Fruit fly (Drosophila melanogaster) whole organism, prepupa: ENCODE results near the gene CG3117.
A peak's percentile ranks its signal among the peaks of the same experiment; 100 is the strongest.

Source experiments
- Blimp-1 ChIP-seq: fragments of 200-800 bp; sonication (Bioruptor generic); optimal IDR thresholded peaks from 3 replicates; lab custom pipeline; 2017; ENCODE audit warnings: missing biosample characterization, missing genetic modification characterization, mild to moderate bottlenecking, moderate library complexity, missing genetic modification reagents
- CG1621 ChIP-seq: fragments of 200-800 bp; sonication (Bioruptor generic); optimal IDR thresholded peaks from 3 replicates; lab custom pipeline; 2018; ENCODE audit warnings: missing biosample characterization, mild to moderate bottlenecking, missing genetic modification characterization
- CG16779 ChIP-seq: fragments of 200-800 bp; sonication (Bioruptor generic); optimal IDR thresholded peaks from 3 replicates; lab custom pipeline; 2017; ENCODE audit warnings: missing biosample characterization, mild to moderate bottlenecking, missing genetic modification characterization
- CG34406 ChIP-seq: fragments of 200-800 bp; sonication (Bioruptor generic); optimal IDR thresholded peaks from 3 replicates; lab custom pipeline; 2016; ENCODE audit warnings: missing biosample characterization, missing genetic modification characterization
- CG3919 ChIP-seq: fragments of 200-800 bp; sonication (Bioruptor generic); optimal IDR thresholded peaks from 3 replicates; lab custom pipeline; 2016; ENCODE audit warnings: missing biosample characterization, missing genetic modification characterization
- CG6163 ChIP-seq: fragments of 200-800 bp; sonication (Bioruptor generic); IDR thresholded peaks from 3 replicates; pipeline ENCODE4 v1.3.6; 2022; ENCODE audit warnings: missing biosample characterization, missing genetic modification characterization
- CG6276 ChIP-seq: fragments of 200-800 bp; sonication (Bioruptor generic); optimal IDR thresholded peaks from 2 replicates; lab custom pipeline; 2017; ENCODE audit warnings: missing biosample characterization, mild to moderate bottlenecking, missing genetic modification characterization
- CG6808 ChIP-seq: fragments of 200-800 bp; sonication (Bioruptor generic); optimal IDR thresholded peaks from 3 replicates; lab custom pipeline; 2017; ENCODE audit warnings: missing biosample characterization, missing genetic modification characterization, mild to moderate bottlenecking, moderate library complexity, missing genetic modification reagents
- CG7368 ChIP-seq: fragments of 200-800 bp; sonication (Bioruptor generic); optimal IDR thresholded peaks from 3 replicates; lab custom pipeline; 2016; ENCODE audit warnings: missing biosample characterization, missing genetic modification characterization
- CG8632 ChIP-seq: fragments of 200-800 bp; sonication (Bioruptor generic); optimal IDR thresholded peaks from 3 replicates; lab custom pipeline; 2016; ENCODE audit warnings: missing biosample characterization, missing genetic modification characterization
- Eip75B ChIP-seq: fragments of 200-800 bp; sonication (Bioruptor generic); optimal IDR thresholded peaks from 3 replicates; lab custom pipeline; 2016; ENCODE audit warnings: missing biosample characterization, missing genetic modification characterization
- Eip78C ChIP-seq: fragments of 200-800 bp; sonication (Bioruptor generic); peaks from one replicate; lab custom pipeline; 2016; ENCODE audit warnings: missing biosample characterization, missing genetic modification characterization
- Ets96B ChIP-seq: fragments of 200-800 bp; optimal IDR thresholded peaks from 2 replicates; lab custom pipeline; 2019; ENCODE audit warnings: missing biosample characterization, mild to moderate bottlenecking, missing genetic modification characterization, moderate library complexity
- Gug ChIP-seq: fragments of 200-800 bp; sonication (Bioruptor generic); IDR thresholded peaks from 2 replicates; pipeline ENCODE4 v1.3.6; 2022; ENCODE audit warnings: missing biosample characterization, missing genetic modification characterization
- Hr38 ChIP-seq: sonication (Bioruptor generic); optimal IDR thresholded peaks from 2 replicates; lab custom pipeline; 2016; ENCODE audit warnings: missing biosample characterization, missing genetic modification characterization
- Hr39 ChIP-seq: fragments of 200-800 bp; sonication (Bioruptor generic); optimal IDR thresholded peaks from 2 replicates; lab custom pipeline; 2016; ENCODE audit warnings: missing biosample characterization, missing genetic modification characterization
- Hr4 ChIP-seq: fragments of 200-800 bp; sonication (Bioruptor generic); optimal IDR thresholded peaks from 3 replicates; lab custom pipeline; 2016; ENCODE audit warnings: missing biosample characterization, missing genetic modification characterization
- Lpt ChIP-seq: fragments of 200-800 bp; sonication (Bioruptor generic); optimal IDR thresholded peaks from 3 replicates; lab custom pipeline; 2016; ENCODE audit warnings: missing biosample characterization, missing genetic modification characterization
- Met ChIP-seq: fragments of 200-800 bp; sonication (Bioruptor generic); optimal IDR thresholded peaks from 3 replicates; lab custom pipeline; 2016; ENCODE audit warnings: missing biosample characterization, missing genetic modification characterization
- Sox102F ChIP-seq: fragments of 200-800 bp; sonication (Bioruptor generic); optimal IDR thresholded peaks from 2 replicates; lab custom pipeline; 2016; ENCODE audit warnings: missing biosample characterization, mild to moderate bottlenecking, missing genetic modification characterization
- Sox14 ChIP-seq: fragments of 200-800 bp; sonication (Bioruptor generic); optimal IDR thresholded peaks from 3 replicates; lab custom pipeline; 2016; ENCODE audit warnings: missing biosample characterization, missing genetic modification characterization
- Sox15 ChIP-seq: fragments of 200-800 bp; sonication (Bioruptor generic); optimal IDR thresholded peaks from 3 replicates; lab custom pipeline; 2016; ENCODE audit warnings: missing biosample characterization, missing genetic modification characterization
- dac ChIP-seq: fragments of 200-800 bp; sonication (Bioruptor generic); optimal IDR thresholded peaks from 2 replicates; lab custom pipeline; 2017; ENCODE audit warnings: missing biosample characterization, mild to moderate bottlenecking, missing genetic modification characterization
- dsx ChIP-seq: fragments of 200-800 bp; optimal IDR thresholded peaks from 3 replicates; lab custom pipeline; 2019; ENCODE audit warnings: missing biosample characterization, mild to moderate bottlenecking, missing genetic modification characterization, moderate library complexity; ENCODE audit not compliant: poor library complexity, severe bottlenecking
- fd85E ChIP-seq: fragments of 200-800 bp; sonication (Bioruptor generic); optimal IDR thresholded peaks from 3 replicates; lab custom pipeline; 2016; ENCODE audit warnings: missing biosample characterization, missing genetic modification characterization
- fkh ChIP-seq: fragments of 200-800 bp; sonication (Bioruptor generic); optimal IDR thresholded peaks from 3 replicates; lab custom pipeline; 2017; ENCODE audit warnings: missing biosample characterization, mild to moderate bottlenecking, missing genetic modification characterization, moderate library complexity
- lz ChIP-seq: fragments of 200-800 bp; sonication (Bioruptor generic); optimal IDR thresholded peaks from 3 replicates; lab custom pipeline; 2016; ENCODE audit warnings: missing biosample characterization, missing genetic modification characterization
- pdm3 ChIP-seq: fragments of 200-800 bp; sonication (Bioruptor generic); optimal IDR thresholded peaks from 3 replicates; lab custom pipeline; 2016; ENCODE audit warnings: missing biosample characterization, missing genetic modification characterization
- salr ChIP-seq, 2 experiments: fragments of 200-800 bp; sonication (Bioruptor generic); optimal IDR thresholded peaks; 3 replicates each; lab custom pipeline; 2016 to 2018; ENCODE audit warnings: missing biosample characterization in 2 of 2, missing genetic modification characterization in 2 of 2, mild to moderate bottlenecking in 1 of 2
- ss ChIP-seq, 2 experiments: fragments of 200-800 bp; sonication (Bioruptor generic); optimal IDR thresholded peaks; 2 replicates in 1 of 2; 3 replicates in 1 of 2; lab custom pipeline; 2017 to 2018; ENCODE audit warnings: mild to moderate bottlenecking in 2 of 2, missing biosample characterization in 2 of 2, missing genetic modification characterization in 2 of 2, moderate library complexity in 1 of 2
- svp ChIP-seq: fragments of 200-800 bp; sonication (Bioruptor generic); peaks from one replicate; lab custom pipeline; 2016; ENCODE audit warnings: missing biosample characterization, missing genetic modification characterization
- vri ChIP-seq: fragments of 200-800 bp; sonication (Bioruptor generic); optimal IDR thresholded peaks from 3 replicates; lab custom pipeline; 2016; ENCODE audit warnings: missing biosample characterization, mild to moderate bottlenecking, missing genetic modification characterization

Gene CG3117

dm6 chr2L:2847112-2847682, at the start of gene CG3117, which contains the start of gene CG2983:
TSS of gene CG3117 (minus strand) at chr2L:2847212.
TSS of gene CG2983 (plus strand) at chr2L:2847632.
- no peak for TF ChIP-seq ss (GFP tag; optimal IDR thresholded peaks at IDR 0.05; lab: Kevin White, UChicago)
- TF ChIP-seq CG1621 (tag; lab: Kevin White, UChicago), result no peak
- no peak for TF ChIP-seq Sox15 (GFP tag; lab: Kevin White, UChicago)
- no peak for TF ChIP-seq Hr39
- TF ChIP-seq Eip75B, result no peak
- no peak for TF ChIP-seq lz (GFP tag; lab: Kevin White, UChicago)
- TF ChIP-seq Hr4 (GFP tag; lab: Kevin White, UChicago), result no peak
- TF ChIP-seq Lpt, result no peak
- TF ChIP-seq CG34406 (GFP tag; lab: Kevin White, UChicago), result no peak
- TF ChIP-seq dac (GFP tag; lab: Kevin White, UChicago), result no peak
- TF ChIP-seq Sox102F (GFP tag; lab: Kevin White, UChicago), result no peak
- TF ChIP-seq pdm3 (GFP tag; lab: Kevin White, UChicago), result no peak

dm6 chr2L:2894356-2894755, 47.3 kb upstream of the CG3117 start:
- TF ChIP-seq Lpt, result no peak
- no peak for TF ChIP-seq Sox15 (GFP tag; lab: Kevin White, UChicago)
- TF ChIP-seq CG7368, result no peak
- TF ChIP-seq salr (GFP tag; optimal IDR thresholded peaks at IDR 0.05; lab: Kevin White, UChicago), result no peak
- no peak for TF ChIP-seq CG6163 (GFP tag; lab: Robert Waterston, UW)
- TF ChIP-seq Hr38 (GFP tag; lab: Kevin White, UChicago), result no peak
- no peak for TF ChIP-seq Ets96B (tag; lab: Kevin White, UChicago)
- TF ChIP-seq Gug (GFP tag; lab: Robert Waterston, UW), result no peak
- TF ChIP-seq, all 60 proteins: peak for 0

dm6 chr2L:2891200-2891599, 44.2 kb upstream of the CG3117 start:
- TF ChIP-seq Sox15 (GFP tag; lab: Kevin White, UChicago) (no peak), Sox14 (GFP tag; lab: Kevin White, UChicago) (no peak), fkh (GFP tag; lab: Kevin White, UChicago) (peak; percentile 61)

dm6 chr2L:2888859-2889443, 41.9 kb upstream of the CG3117 start:
- TF ChIP-seq Met (GFP tag; lab: Kevin White, UChicago), result peak; percentile 13
- TF ChIP-seq CG6808 (GFP tag; lab: Kevin White, UChicago), result no peak
- peak; percentile 81 for TF ChIP-seq svp (GFP tag; lab: Kevin White, UChicago)
- peak; percentile 47 for TF ChIP-seq fkh (GFP tag; lab: Kevin White, UChicago)
- peak; percentile 14 for TF ChIP-seq Lpt
- TF ChIP-seq Blimp-1, result peak; percentile 60
- TF ChIP-seq CG34406 (GFP tag; lab: Kevin White, UChicago), result no peak
- peak; percentile 45 for TF ChIP-seq CG16779 (tag; lab: Kevin White, UChicago)
- no peak for TF ChIP-seq CG8632 (GFP tag; lab: Kevin White, UChicago)
- TF ChIP-seq Sox102F (GFP tag; lab: Kevin White, UChicago), result no peak
- TF ChIP-seq fd85E (GFP tag; lab: Kevin White, UChicago), result no peak
- TF ChIP-seq Sox14 (GFP tag; lab: Kevin White, UChicago), result peak; percentile 4
- TF ChIP-seq CG3919, result peak; percentile 1
- TF ChIP-seq dsx, result peak; percentile 39
- peak; percentile 42 for TF ChIP-seq Eip78C (GFP tag; lab: Kevin White, UChicago)
- TF ChIP-seq CG6276, result peak; percentile 63
- TF ChIP-seq vri (GFP tag; lab: Kevin White, UChicago), result peak; percentile 50
